Fruit fly (Drosophila melanogaster) whole organism, prepupa: ENCODE measurements around the gene ND-24.

Experiments
- CG6792 ChIP-seq: fragments of 200-800 bp; sonication (Bioruptor generic); optimal IDR thresholded peaks from 3 replicates; lab custom pipeline; 2016; ENCODE audit warnings: missing biosample characterization, missing genetic modification characterization
- Eip75B ChIP-seq: fragments of 200-800 bp; sonication (Bioruptor generic); optimal IDR thresholded peaks from 3 replicates; lab custom pipeline; 2016; ENCODE audit warnings: missing biosample characterization, missing genetic modification characterization
- OdsH ChIP-seq: fragments of 200-800 bp; sonication (Bioruptor generic); optimal IDR thresholded peaks from 3 replicates; lab custom pipeline; 2016; ENCODE audit warnings: missing biosample characterization, missing genetic modification characterization
- Sox15 ChIP-seq: fragments of 200-800 bp; sonication (Bioruptor generic); optimal IDR thresholded peaks from 3 replicates; lab custom pipeline; 2016; ENCODE audit warnings: missing biosample characterization, missing genetic modification characterization

dm6 chrX:17631996-17632612 is at the start of gene ND-24, which contains the start of gene corolla:
- TF ChIP-seq Sox15 (GFP tag; lab: Kevin White, UChicago): peak; percentile 32
- peak; percentile 73 for TF ChIP-seq OdsH (GFP tag; lab: Kevin White, UChicago)
- no peak for TF ChIP-seq Eip75B (GFP tag; lab: Kevin White, UChicago)
- peak; percentile 67 for TF ChIP-seq CG6792 (GFP tag; lab: Kevin White, UChicago)
